Fruit fly (Drosophila melanogaster): Measurements from ENCODE around the gene HGTX.
A peak's percentile ranks its signal among the peaks of the same experiment; 100 is the strongest.

The HGTX gene

dm6 chr3L:14631964-14632758 is 32.8 kb upstream of the HGTX start, which contains the start of the genes RecQ5 and dlp (continued):
- TF ChIP-seq CG14965 (GFP tag; optimal IDR thresholded peaks at IDR 0.05; ENCODE audit: borderline replicate concordance) (no peak), CG1832 (GFP tag; optimal IDR thresholded peaks at IDR 0.05) (no peak), Abd-B (GFP tag; optimal IDR thresholded peaks at IDR 0.05) (peak; percentile 80), CG34422 (GFP tag; IDR thresholded peaks at IDR 0.05) (peak; percentile 86; the same call in 2 of the 3 replicates), E2f2 (GFP tag; IDR thresholded peaks at IDR 0.05) (peak; percentile 75), CG5180 (GFP tag; optimal IDR thresholded peaks at IDR 0.05) (peak; percentile 48), gce (GFP tag; IDR thresholded peaks at IDR 0.05) (peak; percentile 9; the same call in 1 of the 3 replicates), CG14860 (GFP tag; IDR thresholded peaks at IDR 0.05; ENCODE audit: partially characterized antibody) (peak; percentile 75; the same call in 1 of the 3 replicates), Med (GFP tag) (peak; percentile 94), MESR4 (GFP tag; optimal IDR thresholded peaks at IDR 0.05) (peak; percentile 32), CG17568 (GFP tag; optimal IDR thresholded peaks at IDR 0.05) (peak; percentile 18), ewg (GFP tag; optimal IDR thresholded peaks at IDR 0.05) (peak; percentile 60), CG10366 (GFP tag; IDR thresholded peaks at IDR 0.05) (peak; percentile 76), pita (GFP tag; optimal IDR thresholded peaks at IDR 0.05) (no peak), CG4404 (GFP tag; IDR thresholded peaks at IDR 0.05) (no peak), Sry-δ (GFP tag; optimal IDR thresholded peaks at IDR 0.05) (peak; percentile 89), pho (GFP tag; optimal IDR thresholded peaks at IDR 0.05) (peak; percentile 43), kay (GFP tag; optimal IDR thresholded peaks at IDR 0.05) (peak; percentile 72), CG18011 (GFP tag; optimal IDR thresholded peaks at IDR 0.05) (peak; percentile 58), CG17359 (tag; optimal IDR thresholded peaks at IDR 0.05) (peak; percentile 79), grn (GFP tag; optimal IDR thresholded peaks at IDR 0.05) (no peak), zfh1 (GFP tag; IDR thresholded peaks at IDR 0.05) (peak; percentile 60), CG9932 (GFP tag; IDR thresholded peaks at IDR 0.05) (peak; percentile 94), CG1647 (GFP tag; optimal IDR thresholded peaks at IDR 0.05) (no peak), Ssrp (tag; optimal IDR thresholded peaks at IDR 0.05) (peak; percentile 80), CG31441 (GFP tag; IDR thresholded peaks at IDR 0.05) (peak; percentile 88), Eip74EF (GFP tag; optimal IDR thresholded peaks at IDR 0.05) (peak in 1 of 2 experiments; percentile 59), CG2712 (tag; optimal IDR thresholded peaks at IDR 0.05) (peak; percentile 70), CG34224 (GFP tag; IDR thresholded peaks at IDR 0.05; ENCODE audit: partially characterized antibody) (peak; percentile 90), HmgZ (tag; optimal IDR thresholded peaks at IDR 0.05) (peak; percentile 58), rib (GFP tag; IDR thresholded peaks at IDR 0.05) (peak; percentile 59), CG34376 (GFP tag; optimal IDR thresholded peaks at IDR 0.05) (peak; percentile 27), Mad (GFP tag; optimal IDR thresholded peaks at IDR 0.05) (peak; percentile 54), lov (optimal IDR thresholded peaks at IDR 0.05) (no peak), lov (GFP tag; IDR thresholded peaks at IDR 0.05) (peak; percentile 72; the same call in 1 of the 3 replicates), CG4707 (GFP tag; optimal IDR thresholded peaks at IDR 0.05) (peak; percentile 23), Side (GFP tag; optimal IDR thresholded peaks at IDR 0.05) (peak; percentile 30), CG12104 (GFP tag; optimal IDR thresholded peaks at IDR 0.05) (peak; percentile 74), shn (GFP tag; optimal IDR thresholded peaks at IDR 0.05) (peak; percentile 10), danr (GFP tag; IDR thresholded peaks at IDR 0.05) (peak; percentile 34; the same call in 1 of the 2 replicates), HHEX (GFP tag; optimal IDR thresholded peaks at IDR 0.05) (peak; percentile 67), CG4730 (GFP tag; IDR thresholded peaks at IDR 0.05) (0 out of 2 replicates have a peak, but pooled peaks have one; percentile 40), ham (GFP tag; IDR thresholded peaks at IDR 0.05) (no peak), C15 (GFP tag; IDR thresholded peaks at IDR 0.05) (no peak), Spps (tag; optimal IDR thresholded peaks at IDR 0.05) (no peak), hb (GFP tag; IDR thresholded peaks at IDR 0.05; ENCODE audit: partially characterized antibody) (peak; percentile 82), CG16779 (GFP tag; IDR thresholded peaks at IDR 0.05) (peak; percentile 59), ken (GFP tag; IDR thresholded peaks at IDR 0.05) (peak; percentile 81), disco-r (GFP tag; optimal IDR thresholded peaks at IDR 0.05) (peak; percentile 33)
